Fruit fly (Drosophila melanogaster): Measurements from ENCODE around the gene SmB.

SmB gene

DNA sequence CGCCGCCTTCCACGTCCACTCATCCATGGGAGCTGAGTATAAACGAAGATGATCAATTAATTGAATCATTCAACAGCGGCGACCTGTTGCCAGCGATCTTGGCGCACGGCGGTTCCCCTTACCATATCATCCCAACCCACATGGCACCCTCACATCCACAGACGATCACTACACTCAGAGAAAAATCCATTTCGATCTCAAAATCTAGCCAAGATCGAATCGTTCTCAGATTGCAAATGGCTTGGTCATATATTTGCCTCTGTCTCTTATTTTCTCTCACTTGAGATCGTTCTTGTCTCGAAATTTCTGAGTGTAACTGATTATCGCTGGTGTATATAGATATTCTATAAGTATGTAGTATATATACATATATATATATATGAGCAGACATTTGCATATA lies 42.0 kb upstream of the SmB start (continued):
- TF ChIP-seq CG1233 (GFP tag; optimal IDR thresholded peaks at IDR 0.05) (no peak), CG3065 (GFP tag; optimal IDR thresholded peaks at IDR 0.05) (no peak), danr (GFP tag; IDR thresholded peaks at IDR 0.05) (no peak), cato (GFP tag; optimal IDR thresholded peaks at IDR 0.05; ENCODE audit: borderline replicate concordance) (no peak), zen2 (GFP tag; IDR thresholded peaks at IDR 0.05; ENCODE audit: partially characterized antibody) (no peak), emc (GFP tag; optimal IDR thresholded peaks at IDR 0.05) (no peak), dan (GFP tag; IDR thresholded peaks at IDR 0.05) (no peak), Opbp (GFP tag; IDR thresholded peaks at IDR 0.05; ENCODE audit: partially characterized antibody) (no peak), Ravus (GFP tag; IDR thresholded peaks at IDR 0.05) (no peak), HHEX (GFP tag; optimal IDR thresholded peaks at IDR 0.05) (peak; percentile 61), gro (GFP tag; optimal IDR thresholded peaks at IDR 0.05) (no peak), klu (GFP tag; IDR thresholded peaks at IDR 0.05) (no peak), br (optimal IDR thresholded peaks at IDR 0.05) (no peak), Adf1 (GFP tag; IDR thresholded peaks at IDR 0.05) (peak; percentile 34; the same call in 1 of the 2 replicates), gem (tag; optimal IDR thresholded peaks at IDR 0.05) (peak; percentile 69), CG4424 (GFP tag; optimal IDR thresholded peaks at IDR 0.05) (peak; percentile 27), CG3995 (GFP tag; optimal IDR thresholded peaks at IDR 0.05) (no peak), tio (GFP tag; optimal IDR thresholded peaks at IDR 0.05) (no peak), Xrp1 (GFP tag; IDR thresholded peaks at IDR 0.05) (peak; percentile 64), CG7928 (GFP tag; optimal IDR thresholded peaks at IDR 0.05) (no peak), fu2 (GFP tag; optimal IDR thresholded peaks at IDR 0.05) (no peak), Dref (GFP tag; IDR thresholded peaks at IDR 0.05) (no peak), Scr (GFP tag; IDR thresholded peaks at IDR 0.05; ENCODE audit: partially characterized antibody) (no peak), CG30020 (tag; optimal IDR thresholded peaks at IDR 0.05) (no peak), CG2889 (GFP tag; IDR thresholded peaks at IDR 0.05) (0 out of 3 replicates have a peak, but pooled peaks have one; percentile 45), CG17912 (GFP tag; optimal IDR thresholded peaks at IDR 0.05) (no peak), toy (GFP tag; IDR thresholded peaks at IDR 0.05) (0 out of 2 replicates have a peak, but pooled peaks have one; percentile 14), Nf-YB (GFP tag; optimal IDR thresholded peaks at IDR 0.05) (no peak), CG7556 (GFP tag; optimal IDR thresholded peaks at IDR 0.05) (peak; percentile 15), CG1832 (GFP tag; optimal IDR thresholded peaks at IDR 0.05) (no peak), CG9609 (GFP tag; optimal IDR thresholded peaks at IDR 0.05) (no peak), CG13287 (GFP tag; IDR thresholded peaks at IDR 0.05; ENCODE audit: partially characterized antibody) (no peak)

DNA sequence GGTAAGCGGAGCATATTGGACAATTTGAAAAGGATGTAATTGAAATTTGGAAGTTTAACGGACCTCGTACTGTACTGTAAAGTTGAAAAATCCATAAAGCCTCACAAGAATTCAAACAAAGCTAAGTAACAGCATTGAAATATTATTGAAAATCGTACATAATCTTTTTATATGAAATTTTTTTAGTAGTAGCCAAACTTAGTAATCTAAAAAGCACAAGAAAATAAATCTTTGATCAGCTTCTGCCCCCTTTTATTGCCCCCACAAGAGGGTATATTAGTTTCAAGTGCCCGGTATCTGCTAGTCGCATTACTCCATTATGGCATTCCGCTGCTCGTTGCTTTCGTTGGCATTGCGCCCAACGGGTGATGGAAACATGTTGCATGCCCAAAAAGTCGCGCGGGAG lies 40.4 kb upstream of the SmB start:
- TF ChIP-seq croc (GFP tag; conservative IDR thresholded peaks at IDR 0.05) (peak; percentile 69), pros (GFP tag; optimal IDR thresholded peaks at IDR 0.05) (no peak), HLH54F (GFP tag; optimal IDR thresholded peaks at IDR 0.05) (no peak), Fer2 (tag; optimal IDR thresholded peaks at IDR 0.05) (no peak), CG1529 (GFP tag; optimal IDR thresholded peaks at IDR 0.05) (peak; percentile 67), cad (GFP tag; optimal IDR thresholded peaks at IDR 0.05) (no peak), ATbp (GFP tag; optimal IDR thresholded peaks at IDR 0.05) (peak; percentile 45), H15 (GFP tag; IDR thresholded peaks at IDR 0.05) (peak; percentile 56; the same call in 2 of the 3 replicates), ranshi (GFP tag; IDR thresholded peaks at IDR 0.05) (0 out of 2 replicates have a peak, but pooled peaks have one; percentile 20), bbx (GFP tag; IDR thresholded peaks at IDR 0.05; ENCODE audit: partially characterized antibody) (no peak), CoRest (tag; optimal IDR thresholded peaks at IDR 0.05) (peak; percentile 74), CG4424 (GFP tag; optimal IDR thresholded peaks at IDR 0.05) (peak; percentile 76), CG10147 (GFP tag; optimal IDR thresholded peaks at IDR 0.05) (peak; percentile 2), Hand (GFP tag; optimal IDR thresholded peaks at IDR 0.05) (no peak), Fer1 (GFP tag; optimal IDR thresholded peaks at IDR 0.05) (no peak), pan (optimal IDR thresholded peaks at IDR 0.05) (no peak), pan (GFP tag; optimal IDR thresholded peaks at IDR 0.05 in 1 of 2, IDR thresholded peaks at IDR 0.05 in 1 of 2) (peak in 1 of 2 experiments; percentile 57), sens (GFP tag) (peak; percentile 93), cg (GFP tag; optimal IDR thresholded peaks at IDR 0.05) (no peak), ci (GFP tag; IDR thresholded peaks at IDR 0.05) (no peak), Ravus (GFP tag; IDR thresholded peaks at IDR 0.05) (no peak), lab (GFP tag; optimal IDR thresholded peaks at IDR 0.05) (peak; percentile 48), bigmax (GFP tag; optimal IDR thresholded peaks at IDR 0.05) (no peak)
